Worm (Caenorhabditis elegans) whole organism, young adult: Measurements from ENCODE around the gene dpy-3.

Experiments
- B0035.1 ChIP-seq: sonication (generic microtip); optimal IDR thresholded peaks from 2 replicates; lab custom pipeline; 2016; ENCODE audit warnings: missing genetic modification characterization, mild to moderate bottlenecking, missing compliant biosample characterization, missing genotype, missing genetic modification reagents
- B0336.3 ChIP-seq: fragments of 200-800 bp; sonication (Bioruptor generic); IDR thresholded peaks from 2 replicates; pipeline ENCODE4 v1.3.6; 2022; ENCODE audit warnings: missing genetic modification characterization, missing compliant biosample characterization
- F22D6.2 ChIP-seq: sonication (generic microtip); optimal IDR thresholded peaks from 2 replicates; lab custom pipeline; 2016; ENCODE audit warnings: mild to moderate bottlenecking, missing genetic modification characterization, missing compliant biosample characterization
- F33H1.4 ChIP-seq: fragments of 200-800 bp; sonication (Bioruptor generic); IDR thresholded peaks from 2 replicates; pipeline ENCODE4 v1.3.6; 2022; ENCODE audit warnings: missing genetic modification reagents, missing genetic modification characterization, missing compliant biosample characterization
- F37B4.10 ChIP-seq: fragments of 200-800 bp; sonication (Bioruptor generic); IDR thresholded peaks from 2 replicates; pipeline ENCODE4 v1.3.6; 2022; ENCODE audit warnings: missing genetic modification characterization, missing compliant biosample characterization
- F49E8.2 ChIP-seq: sonication (generic microtip); optimal IDR thresholded peaks from 3 replicates; lab custom pipeline; 2017; ENCODE audit warnings: missing genetic modification characterization, mild to moderate bottlenecking, missing compliant biosample characterization, antibody characterized with exemption, moderate library complexity; ENCODE audit not compliant: insufficient read depth
- F52B5.7 ChIP-seq: sonication (generic microtip); optimal IDR thresholded peaks from 2 replicates; lab custom pipeline; 2016; ENCODE audit warnings: mild to moderate bottlenecking, missing genetic modification characterization, missing compliant biosample characterization
- K11D2.4 ChIP-seq: fragments of 200-800 bp; sonication (Bioruptor generic); IDR thresholded peaks from 2 replicates; pipeline ENCODE4 v1.3.6; 2022; ENCODE audit warnings: missing genetic modification reagents, missing genetic modification characterization, missing compliant biosample characterization
- T07F8.4 ChIP-seq: sonication (generic microtip); optimal IDR thresholded peaks from 2 replicates; lab custom pipeline; 2016; ENCODE audit warnings: mild to moderate bottlenecking, missing genetic modification characterization, moderate library complexity, missing compliant biosample characterization
- Y95B8A.8 ChIP-seq: fragments of 200-800 bp; sonication (Bioruptor generic); IDR thresholded peaks from 2 replicates; pipeline ENCODE4 v1.3.6; 2022; ENCODE audit warnings: missing genetic modification reagents, missing genetic modification characterization, missing compliant biosample characterization
- attf-6 ChIP-seq: fragments of 200-800 bp; sonication (Bioruptor generic); IDR thresholded peaks from 2 replicates; pipeline ENCODE4 v1.3.6; 2022; ENCODE audit warnings: missing genetic modification reagents, missing genetic modification characterization, missing compliant biosample characterization
- bed-2 ChIP-seq: fragments of 200-800 bp; sonication (Bioruptor generic); IDR thresholded peaks from 2 replicates; pipeline ENCODE4 v1.3.6; 2022; ENCODE audit warnings: missing genetic modification reagents, missing genetic modification characterization, missing compliant biosample characterization
- ccch-3 ChIP-seq: fragments of 200-800 bp; sonication (Bioruptor generic); optimal IDR thresholded peaks from 2 replicates; lab custom pipeline; 2018; ENCODE audit warnings: mild to moderate bottlenecking, missing genetic modification characterization, missing compliant biosample characterization
- ceh-100 ChIP-seq: fragments of 200-800 bp; sonication (Bioruptor generic); IDR thresholded peaks from 2 replicates; pipeline ENCODE4 v1.3.6; 2022; ENCODE audit warnings: missing genetic modification reagents, missing genetic modification characterization, missing compliant biosample characterization
- chd-7 ChIP-seq: sonication (generic microtip); optimal IDR thresholded peaks from 2 replicates; lab custom pipeline; 2016; ENCODE audit warnings: mild to moderate bottlenecking, missing genetic modification characterization, moderate library complexity, missing compliant biosample characterization
- die-1 ChIP-seq: sonication (generic microtip); optimal IDR thresholded peaks from 2 replicates; lab custom pipeline; 2016; ENCODE audit warnings: missing genotype, mild to moderate bottlenecking, missing genetic modification characterization, missing compliant biosample characterization
- dpff-1 ChIP-seq: sonication (generic microtip); optimal IDR thresholded peaks from 2 replicates; lab custom pipeline; 2017; ENCODE audit warnings: mild to moderate bottlenecking, missing genetic modification characterization, missing compliant biosample characterization
- dpl-1 ChIP-seq: fragments of 150-350 bp; optimal IDR thresholded peaks from 2 replicates; lab custom pipeline; 2014; ENCODE audit warnings: missing biosample characterization, missing genetic modification reagents, missing genetic modification characterization
- egl-18 ChIP-seq: fragments of 200-800 bp; sonication (Bioruptor generic); IDR thresholded peaks from 2 replicates; pipeline ENCODE4 v1.3.6; 2022; ENCODE audit warnings: missing genetic modification reagents, missing genetic modification characterization, missing compliant biosample characterization
- egl-44 ChIP-seq: fragments of 200-800 bp; sonication (Bioruptor generic); IDR thresholded peaks from 2 replicates; pipeline ENCODE4 v1.3.6; 2022; ENCODE audit warnings: missing genetic modification reagents, missing genetic modification characterization, missing compliant biosample characterization
- egrh-3 ChIP-seq: fragments of 200-800 bp; sonication (Bioruptor generic); IDR thresholded peaks from 2 replicates; pipeline ENCODE4 v1.3.6; 2022; ENCODE audit warnings: missing genetic modification reagents, missing genetic modification characterization, missing compliant biosample characterization
- him-1 ChIP-seq: sonication (generic microtip); optimal IDR thresholded peaks from 2 replicates; lab custom pipeline; 2016; ENCODE audit warnings: missing genotype, missing genetic modification reagents, missing genetic modification characterization, missing compliant biosample characterization
- hmg-1.2 ChIP-seq: fragments of 200-800 bp; sonication (Bioruptor generic); IDR thresholded peaks from 2 replicates; pipeline ENCODE4 v1.3.6; 2022; ENCODE audit warnings: missing genetic modification reagents, missing genetic modification characterization, missing compliant biosample characterization
- hrde-1 ChIP-seq: sonication (generic microtip); optimal IDR thresholded peaks from 2 replicates; lab custom pipeline; 2016; ENCODE audit warnings: missing genetic modification characterization, mild to moderate bottlenecking, missing compliant biosample characterization, moderate library complexity, missing genotype, missing genetic modification reagents, borderline replicate concordance
- let-526 ChIP-seq: fragments of 200-800 bp; sonication (Bioruptor generic); IDR thresholded peaks from 2 replicates; pipeline ENCODE4 v1.3.6; 2022; ENCODE audit warnings: missing genetic modification reagents, missing genetic modification characterization, missing compliant biosample characterization
- let-607 ChIP-seq, 2 experiments: fragments of 200-800 bp in 1 of 2; sonication (Bioruptor generic) in 1 of 2; sonication (generic microtip) in 1 of 2; optimal IDR thresholded peaks; 2 replicates each; lab custom pipeline; 2016 to 2018; ENCODE audit warnings: mild to moderate bottlenecking in 2 of 2, missing compliant biosample characterization in 2 of 2, missing genetic modification characterization in 2 of 2, moderate library complexity in 2 of 2, missing genotype in 1 of 2
- lin-54 ChIP-seq: fragments of 200-800 bp; sonication (Bioruptor generic); optimal IDR thresholded peaks from 2 replicates; lab custom pipeline; 2018; ENCODE audit warnings: mild to moderate bottlenecking, missing genetic modification characterization, missing compliant biosample characterization
- lsl-1 ChIP-seq: fragments of 200-800 bp; sonication (Bioruptor generic); optimal IDR thresholded peaks from 2 replicates; lab custom pipeline; 2018; ENCODE audit warnings: mild to moderate bottlenecking, missing genetic modification characterization, moderate library complexity, missing compliant biosample characterization
- madf-3 ChIP-seq: fragments of 200-800 bp; sonication (Bioruptor generic); IDR thresholded peaks from 2 replicates; pipeline ENCODE4 v1.3.6; 2022; ENCODE audit warnings: missing genetic modification reagents, missing genetic modification characterization, missing compliant biosample characterization
- nhr-179 ChIP-seq: sonication (generic microtip); optimal IDR thresholded peaks from 2 replicates; lab custom pipeline; 2016; ENCODE audit warnings: mild to moderate bottlenecking, missing genetic modification characterization, missing compliant biosample characterization
- nhr-27 ChIP-seq: fragments of 200-800 bp; sonication (Bioruptor generic); optimal IDR thresholded peaks from 2 replicates; lab custom pipeline; 2018; ENCODE audit warnings: mild to moderate bottlenecking, missing genetic modification characterization, moderate library complexity, missing compliant biosample characterization
- nhr-90 ChIP-seq: sonication (generic microtip); optimal IDR thresholded peaks from 2 replicates; lab custom pipeline; 2016; ENCODE audit warnings: missing genotype, mild to moderate bottlenecking, missing genetic modification characterization, missing compliant biosample characterization
- snpc-3.4 ChIP-seq: sonication (generic microtip); optimal IDR thresholded peaks from 2 replicates; lab custom pipeline; 2017; ENCODE audit warnings: missing genetic modification characterization, mild to moderate bottlenecking, missing compliant biosample characterization, antibody characterized with exemption, moderate library complexity, missing genotype, missing genetic modification reagents
- tbp1 ChIP-seq: fragments of 200-800 bp; sonication (Bioruptor generic); optimal IDR thresholded peaks from 2 replicates; lab custom pipeline; 2018; ENCODE audit warnings: mild to moderate bottlenecking, missing genetic modification characterization, missing compliant biosample characterization
- tbx-9 ChIP-seq: sonication (generic microtip); optimal IDR thresholded peaks from 2 replicates; lab custom pipeline; 2016; ENCODE audit warnings: borderline replicate concordance, missing genetic modification characterization, inconsistent platforms, missing compliant biosample characterization
- unc-130 ChIP-seq: sonication (generic microtip); optimal IDR thresholded peaks from 2 replicates; lab custom pipeline; 2016; ENCODE audit warnings: missing genetic modification reagents, missing genetic modification characterization, missing compliant biosample characterization
- zfh-2 ChIP-seq: fragments of 200-800 bp; sonication (Bioruptor generic); conservative IDR thresholded peaks from 2 replicates; pipeline ENCODE4 v1.3.6; 2022; ENCODE audit warnings: missing genetic modification reagents, missing genetic modification characterization, missing compliant biosample characterization
- ztf-6 ChIP-seq: fragments of 200-800 bp; sonication (Bioruptor generic); IDR thresholded peaks from 2 replicates; pipeline ENCODE4 v1.3.6; 2022; ENCODE audit warnings: missing genetic modification reagents, missing genetic modification characterization, missing compliant biosample characterization

dpy-3 gene

DNA sequence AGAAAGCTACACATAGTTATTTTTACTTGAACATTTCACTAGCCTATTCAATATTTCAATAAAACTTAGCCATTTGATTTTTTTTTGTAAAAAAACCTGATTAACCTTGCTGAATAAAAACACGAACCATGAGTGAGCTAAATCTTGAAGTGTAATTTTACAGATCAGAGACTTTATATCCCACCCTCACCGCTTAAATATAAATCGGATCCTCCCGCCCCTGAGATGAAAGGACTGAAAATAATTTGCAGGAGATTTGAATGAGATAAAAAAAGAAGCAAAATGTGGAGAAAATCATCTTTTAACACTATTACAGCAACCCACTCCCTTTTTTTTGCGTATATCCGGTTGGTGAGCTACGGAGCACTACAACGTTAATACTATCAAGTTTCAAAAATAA, 4.6 kb upstream of the dpy-3 start, which contains the start of gene npax-2:
Gene npax-2 (minus strand): TSS at position 101 of the 400 bp plus-strand sequence.
- TF ChIP-seq egrh-3 (GFP tag; lab: Robert Waterston, UW), result no peak
- no peak for TF ChIP-seq let-526
- TF ChIP-seq dpl-1, result no peak
- TF ChIP-seq snpc-3.4 (tag; lab: Kevin White, UChicago), result no peak
- no peak for TF ChIP-seq hrde-1 (tag; lab: Kevin White, UChicago)
- no peak for TF ChIP-seq ceh-100 (GFP tag; lab: Robert Waterston, UW)
- no peak for TF ChIP-seq ztf-6 (GFP tag; lab: Robert Waterston, UW)
- TF ChIP-seq nhr-179 (tag; lab: Kevin White, UChicago), result no peak
- no peak for TF ChIP-seq Y95B8A.8 (GFP tag; lab: Robert Waterston, UW)
- no peak for TF ChIP-seq nhr-90 (tag; lab: Kevin White, UChicago)
- TF ChIP-seq B0035.1 (tag; lab: Kevin White, UChicago), result no peak
- no peak for TF ChIP-seq die-1
- no peak for TF ChIP-seq madf-3 (GFP tag; lab: Robert Waterston, UW)
- no peak for TF ChIP-seq F52B5.7 (tag; lab: Kevin White, UChicago)
- TF ChIP-seq egl-44, result no peak
- TF ChIP-seq B0336.3 (GFP tag; lab: Robert Waterston, UW), result no peak
- TF ChIP-seq tbx-9 (tag; lab: Kevin White, UChicago), result no peak
- no peak for TF ChIP-seq F33H1.4 (GFP tag; lab: Robert Waterston, UW)

DNA sequence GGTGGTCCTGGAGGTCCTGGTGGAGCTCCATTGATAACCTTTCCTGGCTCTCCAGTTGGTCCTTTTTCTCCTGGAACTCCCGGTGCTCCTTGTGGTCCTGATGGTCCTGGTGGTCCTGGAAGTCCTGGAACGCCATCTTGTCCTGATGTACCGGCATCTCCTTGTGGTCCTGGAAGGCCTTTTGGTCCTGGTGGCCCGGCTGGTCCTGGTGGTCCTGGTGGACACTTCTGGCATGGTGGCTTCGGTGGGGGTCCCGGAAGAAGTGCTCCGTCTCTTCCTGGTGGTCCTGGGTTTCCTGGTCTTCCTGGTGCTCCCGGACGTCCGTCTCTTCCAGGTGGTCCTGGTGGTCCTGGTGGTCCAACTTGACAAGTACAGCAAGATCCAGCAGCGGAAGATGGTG, 572 bp downstream of the dpy-3 start:
- peak; percentile 88 for TF ChIP-seq zfh-2 (GFP tag; lab: Robert Waterston, UW)
- no peak for TF ChIP-seq egl-44
- TF ChIP-seq lsl-1 (GFP tag; lab: Kevin White, UChicago), result no peak
- no peak for TF ChIP-seq F37B4.10 (GFP tag; lab: Robert Waterston, UW)
- TF ChIP-seq egrh-3 (GFP tag; lab: Robert Waterston, UW), result peak; percentile 75; the same call in 1 of the 2 replicates
- no peak for TF ChIP-seq hrde-1 (tag; lab: Kevin White, UChicago)
- no peak for TF ChIP-seq hmg-1.2 (GFP tag; lab: Robert Waterston, UW)
- no peak for TF ChIP-seq T07F8.4 (tag; lab: Kevin White, UChicago)

DNA sequence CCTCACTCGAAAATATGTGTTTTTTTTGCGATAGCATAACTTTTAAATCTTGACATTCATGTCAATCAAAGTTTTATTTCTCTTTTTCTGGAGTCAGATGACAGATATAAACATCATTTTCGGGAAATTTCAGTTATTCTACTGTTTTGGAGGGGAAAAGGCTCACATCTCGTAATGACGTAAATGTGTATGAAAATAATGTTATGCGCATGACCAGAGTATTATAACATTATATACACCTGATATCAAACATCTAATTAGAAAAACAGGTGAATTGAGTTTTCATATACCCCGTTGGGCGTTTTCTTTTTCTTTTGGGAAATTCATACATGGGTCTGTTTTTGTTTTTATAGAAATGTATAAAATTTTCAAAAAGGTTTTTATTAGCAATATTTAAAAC, 1.2 kb downstream of the dpy-3 start:
- TF ChIP-seq unc-130 (GFP tag; lab: Kevin White, UChicago) (no peak), egl-18 (GFP tag; lab: Robert Waterston, UW) (no peak), bed-2 (GFP tag; lab: Robert Waterston, UW) (no peak), nhr-27 (tag; lab: Kevin White, UChicago) (no peak), chd-7 (tag; lab: Kevin White, UChicago) (no peak), K11D2.4 (GFP tag; lab: Robert Waterston, UW) (no peak), T07F8.4 (tag; lab: Kevin White, UChicago) (no peak), hmg-1.2 (GFP tag; lab: Robert Waterston, UW) (no peak), ceh-100 (GFP tag; lab: Robert Waterston, UW) (no peak), him-1 (tag; lab: Kevin White, UChicago) (no peak), lin-54 (GFP tag; lab: Kevin White, UChicago) (no peak), ccch-3 (GFP tag; lab: Kevin White, UChicago) (no peak), tbp1 (GFP tag; lab: Kevin White, UChicago) (no peak), egrh-3 (GFP tag; lab: Robert Waterston, UW) (no peak), let-607 (tag; optimal IDR thresholded peaks at IDR 0.05; lab: Kevin White, UChicago) (no peak), F22D6.2 (no peak), egl-44 (no peak), attf-6 (GFP tag; lab: Robert Waterston, UW) (no peak), dpff-1 (no peak), F49E8.2 (tag; lab: Kevin White, UChicago) (no peak)
